Fruit fly (Drosophila melanogaster): ENCODE data around the gene CG34328.

Gene CG34328

DNA sequence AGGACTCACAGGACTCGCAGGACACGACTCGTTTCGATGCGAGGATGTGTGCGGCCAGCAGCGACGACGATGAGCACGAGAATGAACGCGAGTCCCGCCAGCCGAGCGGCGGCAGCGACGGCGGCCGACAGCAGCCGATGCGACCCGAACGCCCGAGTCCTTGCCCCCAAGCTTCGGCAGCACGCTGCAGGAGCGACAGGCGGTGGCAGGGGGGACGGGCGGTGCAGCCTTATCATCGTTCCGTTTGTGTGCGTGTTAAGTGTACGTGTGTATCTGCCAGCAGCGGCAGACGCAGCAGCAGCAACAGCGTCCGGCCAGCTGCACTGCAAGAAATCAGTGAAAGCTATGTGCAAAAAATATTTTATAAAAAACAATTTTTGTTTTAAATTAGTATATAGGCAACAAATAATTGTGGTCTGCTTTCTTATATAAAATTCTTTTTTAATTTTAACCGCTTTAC, 43.7 kb downstream of the CG34328 start, which contains the start of gene kairos (continued):
- TF ChIP-seq bigmax (GFP tag; optimal IDR thresholded peaks at IDR 0.05) (no peak), Oaz (GFP tag; IDR thresholded peaks at IDR 0.05) (no peak), CG3995 (GFP tag; optimal IDR thresholded peaks at IDR 0.05) (no peak), CG8089 (GFP tag; optimal IDR thresholded peaks at IDR 0.05) (no peak), CG11696 (GFP tag; IDR thresholded peaks at IDR 0.05) (no peak), lbe (GFP tag; optimal IDR thresholded peaks at IDR 0.05) (no peak), CG18476 (GFP tag; optimal IDR thresholded peaks at IDR 0.05) (no peak), pum (GFP tag; optimal IDR thresholded peaks at IDR 0.05) (no peak), Sry-β (GFP tag; optimal IDR thresholded peaks at IDR 0.05) (no peak), NK7.1 (GFP tag; optimal IDR thresholded peaks at IDR 0.05) (no peak), CG2712 (tag; optimal IDR thresholded peaks at IDR 0.05) (peak; percentile 27), Med (GFP tag) (peak; percentile 70), CG6689 (GFP tag; IDR thresholded peaks at IDR 0.05) (peak; percentile 35; the same call in 1 of the 2 replicates), CG34422 (GFP tag; IDR thresholded peaks at IDR 0.05) (no peak), Asciz (GFP tag; optimal IDR thresholded peaks at IDR 0.05) (no peak), slp2 (GFP tag; optimal IDR thresholded peaks at IDR 0.05) (no peak), CG2129 (GFP tag; IDR thresholded peaks at IDR 0.05; ENCODE audit: partially characterized antibody) (no peak), Sox100B (GFP tag; optimal IDR thresholded peaks at IDR 0.05) (peak; percentile 31), vfl (GFP tag; optimal IDR thresholded peaks at IDR 0.05) (no peak), CG10366 (GFP tag; IDR thresholded peaks at IDR 0.05) (0 out of 2 replicates have a peak, but pooled peaks have one; percentile 15), CG7556 (GFP tag; optimal IDR thresholded peaks at IDR 0.05) (no peak), CG9817 (tag; optimal IDR thresholded peaks at IDR 0.05) (no peak), CG10274 (GFP tag; optimal IDR thresholded peaks at IDR 0.05) (no peak), chm (GFP tag; IDR thresholded peaks at IDR 0.05) (no peak), ci (GFP tag; IDR thresholded peaks at IDR 0.05) (peak; percentile 48; the same call in 1 of the 3 replicates), toy (GFP tag; IDR thresholded peaks at IDR 0.05) (peak; percentile 7; the same call in 1 of the 2 replicates), NfI (GFP tag; optimal IDR thresholded peaks at IDR 0.05) (no peak), Taf1 (GFP tag; IDR thresholded peaks at IDR 0.05) (no peak), CG3726 (GFP tag; IDR thresholded peaks at IDR 0.05) (no peak), CG9215 (GFP tag; IDR thresholded peaks at IDR 0.05) (no peak), ash1 (GFP tag; optimal IDR thresholded peaks at IDR 0.05) (no peak), gem (tag; optimal IDR thresholded peaks at IDR 0.05) (no peak), stc (GFP tag; IDR thresholded peaks at IDR 0.05) (no peak), oc (tag; optimal IDR thresholded peaks at IDR 0.05) (no peak), inv (GFP tag; IDR thresholded peaks at IDR 0.05; ENCODE audit: partially characterized antibody) (no peak), dati (GFP tag; IDR thresholded peaks at IDR 0.05) (no peak), tna (GFP tag; IDR thresholded peaks at IDR 0.05; ENCODE audit: partially characterized antibody) (no peak), Trl (optimal IDR thresholded peaks at IDR 0.05) (no peak), Trl (GFP tag; optimal IDR thresholded peaks at IDR 0.05) (no peak), az2 (GFP tag; optimal IDR thresholded peaks at IDR 0.05) (no peak), da (GFP tag; optimal IDR thresholded peaks at IDR 0.05) (no peak), Sox102F (GFP tag; optimal IDR thresholded peaks at IDR 0.05) (no peak), HLH54F (GFP tag; optimal IDR thresholded peaks at IDR 0.05) (no peak), CG18619 (GFP tag; optimal IDR thresholded peaks at IDR 0.05) (no peak), sqz (GFP tag; optimal IDR thresholded peaks at IDR 0.05) (no peak), Side (GFP tag; optimal IDR thresholded peaks at IDR 0.05) (no peak), psq (GFP tag; optimal IDR thresholded peaks at IDR 0.05) (no peak), Bdp1 (GFP tag; optimal IDR thresholded peaks at IDR 0.05) (no peak), CG7839 (tag; optimal IDR thresholded peaks at IDR 0.05) (peak; percentile 37), CG9437 (GFP tag; optimal IDR thresholded peaks at IDR 0.05) (no peak), CG12769 (tag; optimal IDR thresholded peaks at IDR 0.05) (no peak), CG10654 (GFP tag; optimal IDR thresholded peaks at IDR 0.05) (no peak)

Measured in whole organism, embryonic.